Worm (Caenorhabditis elegans): ENCODE results near the gene W10C4.1.

DNA sequence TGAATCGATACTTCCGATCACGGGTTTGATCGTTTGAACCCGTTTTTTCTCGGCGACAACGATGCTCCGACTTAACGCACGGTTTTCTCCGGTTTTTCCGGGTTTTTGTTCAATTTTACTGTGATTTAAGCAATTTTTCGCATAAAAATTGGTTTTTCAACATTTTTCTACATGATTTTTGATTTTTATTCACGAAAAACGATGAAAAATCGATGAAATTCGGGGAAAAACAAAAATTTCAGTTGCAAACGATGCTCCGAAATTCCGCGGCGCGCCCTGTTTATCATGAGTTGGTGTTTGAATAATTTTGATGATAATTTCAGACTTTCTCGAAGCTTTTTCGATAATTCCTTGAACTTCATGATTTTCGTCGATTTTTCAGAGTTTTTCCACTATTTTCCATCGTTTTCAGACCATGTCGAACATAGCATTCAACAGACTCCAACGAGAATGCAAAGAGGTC lies 18.5 kb downstream of the W10C4.1 start, which contains the start of gene ubc-20:
- TF ChIP-seq klf-2 (GFP tag; conservative IDR thresholded peaks at IDR 0.05) (no peak), ref-1 (GFP tag; conservative IDR thresholded peaks at IDR 0.05) (no peak), ztf-23 (GFP tag; IDR thresholded peaks at IDR 0.05) (no peak), cog-1 (tag; optimal IDR thresholded peaks at IDR 0.05) (no peak), med-1 (GFP tag; optimal IDR thresholded peaks at IDR 0.05; ENCODE audit: insufficient read depth) (no peak)

Data from whole organism, midembryonic.